Worm (Caenorhabditis elegans): ENCODE measurements around the gene smg-8.

The smg-8 gene

DNA sequence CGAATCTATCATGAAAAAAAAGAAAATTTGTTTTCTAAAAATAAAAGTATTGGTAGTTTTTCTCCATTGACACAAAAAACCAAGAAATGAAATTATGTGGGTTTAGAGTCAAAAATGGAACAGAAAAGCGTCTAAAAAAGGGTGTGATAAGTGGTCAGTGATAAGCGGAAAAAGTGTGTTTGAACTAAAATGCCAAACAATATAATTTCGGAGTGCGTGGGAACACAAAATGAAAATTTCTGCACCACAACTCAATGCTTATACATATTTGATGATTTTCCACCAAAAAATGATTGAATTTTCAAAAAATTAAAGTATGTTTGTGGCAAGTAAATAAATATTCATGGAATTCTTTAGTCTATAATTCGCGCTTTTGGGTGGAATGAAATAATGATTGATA is 25.8 kb upstream of the smg-8 start:
- TF ChIP-seq mab-5 (tag; optimal IDR thresholded peaks at IDR 0.05) (no peak), fos-1 (tag; optimal IDR thresholded peaks at IDR 0.05) (peak; percentile 22), unc-55 (GFP tag; optimal IDR thresholded peaks at IDR 0.05) (peak; percentile 10)

DNA sequence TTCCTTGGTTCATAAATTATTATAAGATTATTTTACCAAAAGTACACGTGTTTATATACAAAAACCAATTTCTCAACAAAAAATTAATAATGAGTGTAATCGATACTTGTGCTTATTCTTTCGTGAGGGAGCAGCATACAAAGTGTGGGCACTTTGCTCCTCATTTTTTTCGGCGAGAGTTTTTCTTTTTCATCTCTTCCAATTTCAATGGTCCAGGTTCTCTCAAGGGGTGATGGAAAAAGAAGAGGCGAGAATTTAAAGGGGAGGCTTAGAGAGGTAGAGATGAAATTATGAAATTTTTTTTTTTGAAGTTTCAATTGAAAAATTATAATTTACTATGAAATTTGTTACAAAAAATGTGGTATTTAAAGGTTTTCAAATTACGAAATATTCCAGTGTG is 24.2 kb upstream of the smg-8 start:
- TF ChIP-seq unc-55 (GFP tag; optimal IDR thresholded peaks at IDR 0.05) (peak; percentile 52), C34F6.9 (tag; optimal IDR thresholded peaks at IDR 0.05) (peak; percentile 51), snpc-4 (tag; optimal IDR thresholded peaks at IDR 0.05) (peak; percentile 43), unc-62 (GFP tag; optimal IDR thresholded peaks at IDR 0.05) (no peak)

DNA sequence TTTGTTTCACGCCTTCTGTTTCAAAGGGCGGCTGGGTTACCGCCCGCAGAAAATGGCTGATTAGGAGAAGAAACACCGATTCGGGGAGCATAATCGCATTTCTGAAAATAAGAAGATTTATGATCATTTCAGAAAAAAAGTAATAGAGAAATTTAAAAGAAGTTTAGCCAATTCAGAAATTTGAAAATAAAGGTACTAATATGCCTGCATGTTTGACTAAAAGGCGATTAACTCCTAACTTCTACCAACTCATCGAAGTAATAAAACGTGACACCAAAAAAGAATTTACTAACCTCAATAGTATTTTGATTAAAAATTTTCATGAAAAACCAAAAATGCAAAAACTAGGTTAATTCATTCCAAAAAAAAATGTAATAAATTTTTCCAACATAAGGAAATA is 16.4 kb upstream of the smg-8 start, which contains the start of gene plx-2:
Gene plx-2 (minus strand): TSS at position 101 of the 400 bp plus-strand sequence.
- TF ChIP-seq Y55F3AM.14 (GFP tag; optimal IDR thresholded peaks at IDR 0.05) = no peak
- no peak for TF ChIP-seq sma-3 (GFP tag; optimal IDR thresholded peaks at IDR 0.05)
- no peak for TF ChIP-seq aly-2 (tag; optimal IDR thresholded peaks at IDR 0.05)
- no peak for TF ChIP-seq lin-13 (GFP tag; optimal IDR thresholded peaks at IDR 0.05)
- no peak for TF ChIP-seq C34F6.9 (tag; optimal IDR thresholded peaks at IDR 0.05)
- no peak for TF ChIP-seq alr-1 (tag; optimal IDR thresholded peaks at IDR 0.05)
- no peak for TF ChIP-seq nhr-6 (tag; optimal IDR thresholded peaks at IDR 0.05)
- no peak for TF ChIP-seq ztf-11 (tag; optimal IDR thresholded peaks at IDR 0.05)
- TF ChIP-seq sma-9 (GFP tag; optimal IDR thresholded peaks at IDR 0.05) = no peak
- TF ChIP-seq sma-9 (tag; optimal IDR thresholded peaks at IDR 0.05) = no peak

DNA sequence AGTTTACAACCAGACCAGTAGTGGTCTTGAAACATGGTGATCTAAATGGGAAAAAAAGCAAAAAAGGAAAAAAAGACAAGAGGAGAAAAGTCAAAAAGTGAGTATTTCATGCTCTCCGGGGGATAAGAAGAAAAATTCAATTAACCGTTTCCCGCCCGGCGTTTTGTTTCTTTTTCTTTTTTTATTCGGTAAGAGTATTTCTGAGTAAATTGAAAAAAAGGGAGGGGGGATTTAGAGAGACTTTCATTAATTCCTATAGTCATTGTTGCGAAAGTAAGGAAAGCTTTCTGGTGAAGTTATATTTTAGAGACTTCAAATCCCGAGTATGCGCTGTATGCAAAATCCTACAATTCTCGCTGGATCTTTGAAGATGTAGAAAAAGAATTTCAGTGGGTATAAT is 13.5 kb upstream of the smg-8 start:
- TF ChIP-seq egl-27 (tag; optimal IDR thresholded peaks at IDR 0.05) (no peak), sma-9 (GFP tag; optimal IDR thresholded peaks at IDR 0.05) (no peak), sma-9 (tag; optimal IDR thresholded peaks at IDR 0.05) (no peak), unc-62 (GFP tag; optimal IDR thresholded peaks at IDR 0.05) (no peak), ceh-16 (tag; optimal IDR thresholded peaks at IDR 0.05) (no peak), blmp-1 (tag; optimal IDR thresholded peaks at IDR 0.05; ENCODE audit: insufficient read depth) (no peak)

DNA sequence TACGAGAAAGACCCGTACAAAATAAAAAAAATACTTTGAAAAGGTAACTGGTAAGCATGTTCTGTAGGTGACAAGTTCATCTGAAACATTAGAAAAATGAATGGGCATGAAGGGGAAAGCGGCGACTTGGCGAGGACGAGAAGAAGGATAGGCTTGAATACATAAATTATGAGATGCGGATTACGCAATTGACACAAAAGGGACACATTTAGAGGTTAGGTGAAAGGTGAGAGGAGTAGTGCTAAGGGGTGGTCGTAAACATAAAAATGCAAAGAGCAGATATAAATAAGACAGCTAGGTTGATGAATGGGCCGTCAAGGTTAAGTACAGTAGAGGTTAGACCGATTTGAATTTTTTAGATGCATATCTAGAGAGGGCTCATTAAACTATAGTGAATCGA is 12.4 kb upstream of the smg-8 start:
- TF ChIP-seq nhr-237 (tag; optimal IDR thresholded peaks at IDR 0.05) (no peak), ztf-1 (GFP tag; conservative IDR thresholded peaks at IDR 0.05) (no peak), mab-5 (tag; optimal IDR thresholded peaks at IDR 0.05) (no peak), sma-9 (GFP tag; optimal IDR thresholded peaks at IDR 0.05) (no peak), sma-9 (tag; optimal IDR thresholded peaks at IDR 0.05) (no peak)

DNA sequence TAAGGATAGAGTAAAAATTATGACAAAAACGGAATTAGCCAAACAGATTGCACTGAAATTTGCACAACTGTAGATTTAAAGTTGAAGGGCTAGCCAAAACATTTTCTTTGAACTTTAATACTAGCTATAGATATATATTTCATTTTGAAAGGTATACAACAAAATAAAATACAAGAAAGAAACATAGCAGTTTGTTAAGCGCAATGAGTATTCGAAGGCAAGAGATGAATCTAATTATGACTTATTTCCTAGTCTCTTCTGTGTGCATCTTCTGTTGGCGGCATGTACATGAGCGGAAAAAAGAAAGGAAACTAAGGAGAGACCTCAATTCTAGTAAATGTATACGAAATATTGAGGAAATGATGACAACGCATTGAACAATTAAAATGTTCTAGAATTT is 9.1 kb upstream of the smg-8 start:
- TF ChIP-seq sem-4 (tag; optimal IDR thresholded peaks at IDR 0.05) (no peak), F13H6.1 (tag; optimal IDR thresholded peaks at IDR 0.05) (no peak), lin-39 (tag; optimal IDR thresholded peaks at IDR 0.05) (no peak), snpc-4 (tag; optimal IDR thresholded peaks at IDR 0.05) (no peak), nhr-21 (tag; optimal IDR thresholded peaks at IDR 0.05) (no peak), nhr-237 (tag; optimal IDR thresholded peaks at IDR 0.05) (no peak), peb-1 (tag; optimal IDR thresholded peaks at IDR 0.05) (no peak), zag-1 (tag; optimal IDR thresholded peaks at IDR 0.05) (no peak), blmp-1 (tag; optimal IDR thresholded peaks at IDR 0.05; ENCODE audit: insufficient read depth) (no peak), nhr-25 (tag; optimal IDR thresholded peaks at IDR 0.05) (no peak), aly-2 (tag; optimal IDR thresholded peaks at IDR 0.05) (no peak), ceh-16 (tag; optimal IDR thresholded peaks at IDR 0.05) (no peak), nhr-77 (tag; optimal IDR thresholded peaks at IDR 0.05) (no peak), elt-3 (tag; optimal IDR thresholded peaks at IDR 0.05) (no peak), nhr-10 (tag; optimal IDR thresholded peaks at IDR 0.05) (no peak)

DNA sequence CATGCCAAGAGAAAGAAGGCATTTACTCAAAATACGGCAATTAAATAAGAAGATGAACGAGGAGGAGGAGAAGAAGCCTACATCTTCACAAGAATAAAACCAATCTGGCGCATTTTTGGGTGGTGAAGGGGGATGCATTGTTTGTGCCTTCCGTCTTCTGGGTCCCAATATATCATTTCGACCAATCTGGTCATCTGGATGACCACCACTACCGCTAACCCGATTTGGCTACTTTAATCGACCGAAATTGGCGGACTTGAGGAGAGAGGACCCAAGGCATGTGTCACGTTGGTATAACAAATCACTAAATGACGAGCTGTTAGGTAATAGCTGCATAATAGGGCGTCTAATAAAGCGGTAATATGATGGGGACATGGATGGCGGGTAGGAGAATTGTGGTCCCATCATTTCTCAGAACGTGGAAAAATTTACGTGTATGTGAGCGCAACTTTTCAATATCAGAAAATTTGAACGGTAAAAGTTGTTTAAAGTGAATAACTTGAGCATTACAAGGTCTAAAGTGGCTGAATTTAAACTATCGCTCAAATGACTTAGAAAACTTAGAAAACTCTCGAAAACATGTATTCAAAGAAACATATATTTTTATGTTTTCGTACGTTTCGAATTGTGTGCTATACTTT is 7.4 kb upstream of the smg-8 start:
- TF ChIP-seq crh-2 (tag; optimal IDR thresholded peaks at IDR 0.05) (no peak), nhr-77 (tag; optimal IDR thresholded peaks at IDR 0.05) (no peak), ztf-11 (tag; optimal IDR thresholded peaks at IDR 0.05) (no peak), F13H6.1 (tag; optimal IDR thresholded peaks at IDR 0.05) (no peak), ceh-82 (tag; optimal IDR thresholded peaks at IDR 0.05) (no peak), egl-27 (tag; optimal IDR thresholded peaks at IDR 0.05) (no peak), lin-11 (tag; optimal IDR thresholded peaks at IDR 0.05) (no peak), C34F6.9 (tag; optimal IDR thresholded peaks at IDR 0.05) (no peak), ZK546.5 (tag; optimal IDR thresholded peaks at IDR 0.05) (no peak), dmd-4 (tag; optimal IDR thresholded peaks at IDR 0.05) (no peak), ztf-4 (tag; optimal IDR thresholded peaks at IDR 0.05) (no peak), elt-1 (tag; optimal IDR thresholded peaks at IDR 0.05) (no peak), mbf-1 (tag; optimal IDR thresholded peaks at IDR 0.05) (no peak), mdl-1 (tag; optimal IDR thresholded peaks at IDR 0.05) (no peak), gmeb-1 (tag; optimal IDR thresholded peaks at IDR 0.05) (no peak), lin-13 (GFP tag; optimal IDR thresholded peaks at IDR 0.05) (no peak)

Measured in whole organism, L2 larva.